Worm (Caenorhabditis elegans) whole organism, mixed stage, embryonic: Measurements from ENCODE around the gene casy-1.

ENCODE experiments used
- blmp-1 ChIP-seq: fragments of 150-350 bp; optimal IDR thresholded peaks from 2 replicates; lab custom pipeline; 2014; ENCODE audit warnings: missing biosample characterization, missing genetic modification characterization
- ces-1 ChIP-seq: fragments of 150-350 bp; optimal IDR thresholded peaks from 2 replicates; lab custom pipeline; 2014; ENCODE audit warnings: missing biosample characterization, missing genetic modification reagents, missing genetic modification characterization
- elt-3 ChIP-seq: fragments of 150-350 bp; optimal IDR thresholded peaks from 2 replicates; lab custom pipeline; 2014; ENCODE audit warnings: missing biosample characterization, missing genetic modification characterization
- mab-5 ChIP-seq: fragments of 150-350 bp; optimal IDR thresholded peaks from 2 replicates; lab custom pipeline; 2014; ENCODE audit warnings: missing biosample characterization, missing genetic modification characterization
- nhr-12 ChIP-seq: fragments of 150-350 bp; optimal IDR thresholded peaks from 2 replicates; lab custom pipeline; 2014; ENCODE audit warnings: missing biosample characterization, missing genetic modification characterization
- nhr-237 ChIP-seq: fragments of 150-350 bp; optimal IDR thresholded peaks from 2 replicates; lab custom pipeline; 2014; ENCODE audit warnings: missing biosample characterization, missing genetic modification characterization
- nhr-76 ChIP-seq: sonication (generic microtip); optimal IDR thresholded peaks from 2 replicates; lab custom pipeline; 2017; ENCODE audit warnings: missing biosample characterization, missing genetic modification characterization
- pha-4 ChIP-seq: fragments of 150-350 bp; optimal IDR thresholded peaks from 2 replicates; lab custom pipeline; 2018; ENCODE audit warnings: missing biosample characterization, missing genetic modification reagents, missing genetic modification characterization
- snpc-4 ChIP-seq: fragments of 150-350 bp; optimal IDR thresholded peaks from 2 replicates; lab custom pipeline; 2014; ENCODE audit warnings: missing biosample characterization, missing genetic modification characterization
- unc-120 ChIP-seq: sonication (generic microtip); optimal IDR thresholded peaks from 2 replicates; lab custom pipeline; 2017; ENCODE audit warnings: missing genetic modification characterization, missing compliant biosample characterization; ENCODE audit not compliant: poor library complexity, severe bottlenecking
- unc-39 ChIP-seq: fragments of 150-350 bp; optimal IDR thresholded peaks from 2 replicates; lab custom pipeline; 2014; ENCODE audit warnings: missing biosample characterization, missing genetic modification characterization

- no peak for TF ChIP-seq nhr-237 (tag; lab: Kevin White, UChicago)
- TF ChIP-seq unc-120 (tag; lab: Kevin White, UChicago): no peak
- no peak for TF ChIP-seq nhr-12 (tag; lab: Kevin White, UChicago)
- no peak for TF ChIP-seq pha-4
- TF ChIP-seq elt-3: no peak
- TF ChIP-seq ces-1 (GFP tag; lab: Kevin White, UChicago): no peak
- no peak for TF ChIP-seq unc-39 (tag; lab: Kevin White, UChicago)
- no peak for TF ChIP-seq blmp-1 (tag; lab: Kevin White, UChicago)
- TF ChIP-seq snpc-4: no peak
- no peak for TF ChIP-seq nhr-76 (tag; lab: Kevin White, UChicago)
- no peak for TF ChIP-seq mab-5 (tag; lab: Kevin White, UChicago)
Observed at ce11 chrII:5988224-5988623, 31.7 kb upstream of the casy-1 start, which contains the start of gene ins-2.
